Fruit fly (Drosophila melanogaster): Measurements from ENCODE around the gene CG31010.

The CG31010 gene

dm6 chr3R:30706021-30706420 is at the start of gene CG31010:
TSS of gene CG31010 (minus strand) at chr3R:30706121.
- TF ChIP-seq Dll (optimal IDR thresholded peaks at IDR 0.05) (no peak), CG8478 (optimal IDR thresholded peaks at IDR 0.05) (no peak), psq (optimal IDR thresholded peaks at IDR 0.05) (no peak), usp (GFP tag; optimal IDR thresholded peaks at IDR 0.05) (no peak), EcR (GFP tag; optimal IDR thresholded peaks at IDR 0.05) (no peak), pan (optimal IDR thresholded peaks at IDR 0.05) (no peak)

dm6 chr3R:30754488-30755223 is 48.7 kb upstream of the CG31010 start:
- TF ChIP-seq usp (GFP tag; optimal IDR thresholded peaks at IDR 0.05) (no peak), pan (optimal IDR thresholded peaks at IDR 0.05) (no peak), EcR (GFP tag; optimal IDR thresholded peaks at IDR 0.05) (no peak), CG8478 (optimal IDR thresholded peaks at IDR 0.05) (no peak), Dll (optimal IDR thresholded peaks at IDR 0.05) (no peak), psq (optimal IDR thresholded peaks at IDR 0.05) (no peak)

- TF ChIP-seq EcR (GFP tag; optimal IDR thresholded peaks at IDR 0.05) (no peak), psq (optimal IDR thresholded peaks at IDR 0.05) (no peak), usp (GFP tag; optimal IDR thresholded peaks at IDR 0.05) (no peak), Dll (optimal IDR thresholded peaks at IDR 0.05) (no peak), CG8478 (optimal IDR thresholded peaks at IDR 0.05) (no peak), pan (optimal IDR thresholded peaks at IDR 0.05) (no peak)
These were observed 45.0 kb upstream of the CG31010 start for dm6 chr3R:30750898-30751297.

dm6 chr3R:30747039-30747438 is 41.1 kb upstream of the CG31010 start:
- TF ChIP-seq psq (optimal IDR thresholded peaks at IDR 0.05) = no peak
- no peak for TF ChIP-seq EcR (GFP tag; optimal IDR thresholded peaks at IDR 0.05)
- TF ChIP-seq CG8478 (optimal IDR thresholded peaks at IDR 0.05) = no peak
- TF ChIP-seq pan (optimal IDR thresholded peaks at IDR 0.05) = no peak
- TF ChIP-seq usp (GFP tag; optimal IDR thresholded peaks at IDR 0.05) = no peak
- TF ChIP-seq Dll (optimal IDR thresholded peaks at IDR 0.05) = no peak

- TF ChIP-seq EcR (GFP tag; optimal IDR thresholded peaks at IDR 0.05) (no peak), psq (optimal IDR thresholded peaks at IDR 0.05) (no peak), Dll (optimal IDR thresholded peaks at IDR 0.05) (no peak), usp (GFP tag; optimal IDR thresholded peaks at IDR 0.05) (no peak)
These were observed 40.3 kb upstream of the CG31010 start, which contains the start of gene Npc2h for dm6 chr3R:30746190-30746589. TSS of gene Npc2h (minus strand) at chr3R:30746290.

dm6 chr3R:30745104-30745503 is 39.2 kb upstream of the CG31010 start, which contains the start of gene Npc2g:
TSS of gene Npc2g (minus strand) at chr3R:30745263.
- TF ChIP-seq Dll (optimal IDR thresholded peaks at IDR 0.05) = no peak
- TF ChIP-seq CG8478 (optimal IDR thresholded peaks at IDR 0.05) = no peak

- TF ChIP-seq pan (optimal IDR thresholded peaks at IDR 0.05) (no peak), usp (GFP tag; optimal IDR thresholded peaks at IDR 0.05) (no peak), EcR (GFP tag; optimal IDR thresholded peaks at IDR 0.05) (no peak), Dll (optimal IDR thresholded peaks at IDR 0.05) (no peak), psq (optimal IDR thresholded peaks at IDR 0.05) (no peak), CG8478 (optimal IDR thresholded peaks at IDR 0.05) (no peak)
These were observed 36.7 kb upstream of the CG31010 start, which contains the start of gene CG15543 for dm6 chr3R:30742580-30742979. TSS of gene CG15543 (plus strand) at chr3R:30742880.

dm6 chr3R:30741371-30741770 is 35.5 kb upstream of the CG31010 start:
- no peak for TF ChIP-seq Dll (optimal IDR thresholded peaks at IDR 0.05)
- TF ChIP-seq pan (optimal IDR thresholded peaks at IDR 0.05) = no peak
- no peak for TF ChIP-seq usp (GFP tag; optimal IDR thresholded peaks at IDR 0.05)
- TF ChIP-seq EcR (GFP tag; optimal IDR thresholded peaks at IDR 0.05) = no peak
- TF ChIP-seq CG8478 (optimal IDR thresholded peaks at IDR 0.05) = no peak
- TF ChIP-seq psq (optimal IDR thresholded peaks at IDR 0.05) = no peak

dm6 chr3R:30735047-30735446 is 29.1 kb upstream of the CG31010 start:
- no peak for TF ChIP-seq usp (GFP tag; optimal IDR thresholded peaks at IDR 0.05)
- no peak for TF ChIP-seq Dll (optimal IDR thresholded peaks at IDR 0.05)
- TF ChIP-seq psq (optimal IDR thresholded peaks at IDR 0.05) = no peak
- TF ChIP-seq pan (optimal IDR thresholded peaks at IDR 0.05) = no peak
- TF ChIP-seq EcR (GFP tag; optimal IDR thresholded peaks at IDR 0.05) = no peak
- no peak for TF ChIP-seq CG8478 (optimal IDR thresholded peaks at IDR 0.05)

dm6 chr3R:30734576-30734975 is 28.7 kb upstream of the CG31010 start:
- TF ChIP-seq psq (optimal IDR thresholded peaks at IDR 0.05) (no peak), CG8478 (optimal IDR thresholded peaks at IDR 0.05) (no peak), usp (GFP tag; optimal IDR thresholded peaks at IDR 0.05) (no peak), pan (optimal IDR thresholded peaks at IDR 0.05) (no peak), Dll (optimal IDR thresholded peaks at IDR 0.05) (no peak), EcR (GFP tag; optimal IDR thresholded peaks at IDR 0.05) (no peak)

- no peak for TF ChIP-seq Dll (optimal IDR thresholded peaks at IDR 0.05)
- TF ChIP-seq usp (GFP tag; optimal IDR thresholded peaks at IDR 0.05) = no peak
- TF ChIP-seq pan (optimal IDR thresholded peaks at IDR 0.05) = no peak
- TF ChIP-seq psq (optimal IDR thresholded peaks at IDR 0.05) = no peak
- no peak for TF ChIP-seq CG8478 (optimal IDR thresholded peaks at IDR 0.05)
- no peak for TF ChIP-seq EcR (GFP tag; optimal IDR thresholded peaks at IDR 0.05)
These were observed 27.2 kb upstream of the CG31010 start for dm6 chr3R:30733081-30733480.

dm6 chr3R:30731065-30731464 is 25.1 kb upstream of the CG31010 start, which contains the start of gene CG11313:
TSS of gene CG11313 (minus strand) at chr3R:30731165.
- no peak for TF ChIP-seq psq (optimal IDR thresholded peaks at IDR 0.05)
- no peak for TF ChIP-seq Dll (optimal IDR thresholded peaks at IDR 0.05)
- TF ChIP-seq usp (GFP tag; optimal IDR thresholded peaks at IDR 0.05) = no peak
- no peak for TF ChIP-seq CG8478 (optimal IDR thresholded peaks at IDR 0.05)
- no peak for TF ChIP-seq pan (optimal IDR thresholded peaks at IDR 0.05)
- no peak for TF ChIP-seq EcR (GFP tag; optimal IDR thresholded peaks at IDR 0.05)
